Worm (Caenorhabditis elegans) whole organism, L2 larva: ENCODE results near the gene nspc-12.

Source experiments
- C34F6.9 ChIP-seq: fragments of 150-350 bp; optimal IDR thresholded peaks from 2 replicates; lab custom pipeline; 2014; ENCODE audit warnings: missing biosample characterization, missing genetic modification characterization
- F13H6.1 ChIP-seq: sonication (generic microtip); optimal IDR thresholded peaks from 2 replicates; lab custom pipeline; 2016; ENCODE audit warnings: missing genetic modification characterization, missing compliant biosample characterization
- R02D3.7 ChIP-seq: fragments of 150-350 bp; optimal IDR thresholded peaks from 2 replicates; lab custom pipeline; 2014; ENCODE audit warnings: missing biosample characterization, missing genetic modification characterization
- Y55F3AM.14 ChIP-seq: fragments of 200-800 bp; sonication (Bioruptor generic); optimal IDR thresholded peaks from 2 replicates; lab custom pipeline; 2018; ENCODE audit warnings: mild to moderate bottlenecking, missing genetic modification characterization, missing compliant biosample characterization
- ZK546.5 ChIP-seq: sonication (generic microtip); optimal IDR thresholded peaks from 2 replicates; lab custom pipeline; 2017; ENCODE audit warnings: missing biosample characterization, missing genetic modification characterization
- alr-1 ChIP-seq: fragments of 150-350 bp; optimal IDR thresholded peaks from 2 replicates; lab custom pipeline; 2014; ENCODE audit warnings: missing biosample characterization, missing genetic modification characterization
- aly-2 ChIP-seq: fragments of 150-350 bp; optimal IDR thresholded peaks from 2 replicates; lab custom pipeline; 2014; ENCODE audit warnings: missing biosample characterization, missing genetic modification characterization
- ama-1 ChIP-seq: fragments of 150-350 bp; optimal IDR thresholded peaks from 2 replicates; lab custom pipeline; 2018; ENCODE audit warnings: inconsistent platforms
- blmp-1 ChIP-seq: sonication (generic microtip); optimal IDR thresholded peaks from 2 replicates; lab custom pipeline; 2017; ENCODE audit warnings: missing genetic modification characterization, mild to moderate bottlenecking, missing compliant biosample characterization, antibody characterized with exemption, moderate library complexity; ENCODE audit not compliant: insufficient read depth
- ceh-16 ChIP-seq: fragments of 150-350 bp; optimal IDR thresholded peaks from 2 replicates; lab custom pipeline; 2014; ENCODE audit warnings: missing biosample characterization, missing genetic modification characterization
- ceh-82 ChIP-seq: fragments of 150-350 bp; optimal IDR thresholded peaks from 2 replicates; lab custom pipeline; 2014; ENCODE audit warnings: missing biosample characterization, missing genetic modification characterization
- crh-2 ChIP-seq: sonication (generic microtip); optimal IDR thresholded peaks from 2 replicates; lab custom pipeline; 2017; ENCODE audit warnings: missing biosample characterization, missing genetic modification characterization
- dmd-4 ChIP-seq: sonication (generic microtip); optimal IDR thresholded peaks from 2 replicates; lab custom pipeline; 2017; ENCODE audit warnings: missing biosample characterization, missing genetic modification characterization
- egl-27 ChIP-seq: sonication (generic microtip); optimal IDR thresholded peaks from 3 replicates; lab custom pipeline; 2017; ENCODE audit warnings: missing biosample characterization, missing genetic modification reagents, missing genetic modification characterization
- elt-1 ChIP-seq: fragments of 150-350 bp; optimal IDR thresholded peaks from 2 replicates; lab custom pipeline; 2014; ENCODE audit warnings: missing biosample characterization, missing genetic modification characterization
- elt-3 ChIP-seq: sonication (generic microtip); optimal IDR thresholded peaks from 2 replicates; lab custom pipeline; 2017; ENCODE audit warnings: missing biosample characterization, missing genetic modification characterization
- fos-1 ChIP-seq: fragments of 150-350 bp; optimal IDR thresholded peaks from 2 replicates; lab custom pipeline; 2014; ENCODE audit warnings: missing biosample characterization, missing genetic modification characterization
- gmeb-1 ChIP-seq: fragments of 150-350 bp; optimal IDR thresholded peaks from 2 replicates; lab custom pipeline; 2014; ENCODE audit warnings: missing biosample characterization, missing genetic modification characterization
- lin-11 ChIP-seq: fragments of 150-350 bp; sonication (generic microtip); optimal IDR thresholded peaks from 2 replicates; lab custom pipeline; 2014; ENCODE audit warnings: missing biosample characterization, missing genetic modification characterization, inconsistent platforms, mixed read lengths
- lin-13 ChIP-seq: fragments of 150-350 bp; optimal IDR thresholded peaks from 2 replicates; lab custom pipeline; 2014; ENCODE audit warnings: missing biosample characterization, missing genetic modification reagents, missing genetic modification characterization
- lsy-2 ChIP-seq, 2 experiments: fragments of 150-350 bp in 1 of 2; sonication (generic microtip) in 1 of 2; optimal IDR thresholded peaks; 2 replicates each; lab custom pipeline; 2014 to 2017; ENCODE audit warnings: missing biosample characterization in 2 of 2, missing genetic modification characterization in 2 of 2
- mab-5 ChIP-seq: fragments of 150-350 bp; optimal IDR thresholded peaks from 2 replicates; lab custom pipeline; 2014; ENCODE audit warnings: missing biosample characterization, missing genetic modification characterization
- mbf-1 ChIP-seq: sonication (generic microtip); optimal IDR thresholded peaks from 2 replicates; lab custom pipeline; 2017; ENCODE audit warnings: missing biosample characterization, missing genetic modification characterization
- mdl-1 ChIP-seq, 2 experiments: fragments of 150-350 bp in 1 of 2; sonication (generic microtip) in 1 of 2; optimal IDR thresholded peaks; 2 replicates each; lab custom pipeline; 2017; ENCODE audit warnings: missing biosample characterization in 2 of 2, missing genetic modification characterization in 2 of 2
- nhr-10 ChIP-seq: sonication (generic microtip); optimal IDR thresholded peaks from 2 replicates; lab custom pipeline; 2017; ENCODE audit warnings: missing biosample characterization, missing genetic modification characterization
- nhr-11 ChIP-seq: fragments of 150-350 bp; optimal IDR thresholded peaks from 2 replicates; lab custom pipeline; 2014; ENCODE audit warnings: missing biosample characterization, missing genetic modification characterization
- nhr-12 ChIP-seq: fragments of 150-350 bp; optimal IDR thresholded peaks from 2 replicates; lab custom pipeline; 2014; ENCODE audit warnings: missing biosample characterization, missing genetic modification characterization
- nhr-21 ChIP-seq: fragments of 150-350 bp; optimal IDR thresholded peaks from 2 replicates; lab custom pipeline; 2014; ENCODE audit warnings: missing biosample characterization, missing genetic modification characterization
- nhr-23 ChIP-seq: fragments of 150-350 bp; optimal IDR thresholded peaks from 2 replicates; lab custom pipeline; 2014; ENCODE audit warnings: missing biosample characterization, missing genetic modification reagents, missing genetic modification characterization
- nhr-237 ChIP-seq: fragments of 150-350 bp; optimal IDR thresholded peaks from 2 replicates; lab custom pipeline; 2014; ENCODE audit warnings: missing biosample characterization, missing genetic modification characterization
- peb-1 ChIP-seq: fragments of 150-350 bp; optimal IDR thresholded peaks from 2 replicates; lab custom pipeline; 2014; ENCODE audit warnings: missing biosample characterization, missing genetic modification characterization
- sem-4 ChIP-seq: fragments of 150-350 bp; optimal IDR thresholded peaks from 2 replicates; lab custom pipeline; 2014; ENCODE audit warnings: missing biosample characterization, missing genetic modification reagents, missing genetic modification characterization
- skn-1 ChIP-seq: sonication (generic microtip); optimal IDR thresholded peaks from 2 replicates; lab custom pipeline; 2017; ENCODE audit warnings: missing biosample characterization, missing genetic modification characterization
- sma-9 ChIP-seq, 2 experiments: fragments of 150-350 bp in 1 of 2; sonication (generic microtip) in 1 of 2; optimal IDR thresholded peaks; 2 replicates each; lab custom pipeline; 2014 to 2016; ENCODE audit warnings: missing genetic modification characterization in 2 of 2, mild to moderate bottlenecking in 1 of 2, missing biosample characterization in 1 of 2, missing compliant biosample characterization in 1 of 2, missing genetic modification reagents in 1 of 2, moderate library complexity in 1 of 2
- snpc-4 ChIP-seq: fragments of 150-350 bp; optimal IDR thresholded peaks from 2 replicates; lab custom pipeline; 2014; ENCODE audit warnings: missing biosample characterization, missing genetic modification characterization
- unc-39 ChIP-seq: fragments of 150-350 bp; optimal IDR thresholded peaks from 2 replicates; lab custom pipeline; 2014; ENCODE audit warnings: missing biosample characterization, missing genetic modification characterization
- unc-55 ChIP-seq: fragments of 150-350 bp; sonication (generic microtip); optimal IDR thresholded peaks from 3 replicates; lab custom pipeline; 2014; ENCODE audit warnings: missing biosample characterization, missing genetic modification reagents, missing genetic modification characterization
- unc-62 ChIP-seq: fragments of 150-350 bp; optimal IDR thresholded peaks from 2 replicates; lab custom pipeline; 2014; ENCODE audit warnings: missing biosample characterization, missing genetic modification reagents, missing genetic modification characterization
- zag-1 ChIP-seq: fragments of 150-350 bp; optimal IDR thresholded peaks from 2 replicates; lab custom pipeline; 2014; ENCODE audit warnings: missing biosample characterization, missing genetic modification characterization
- ztf-1 ChIP-seq: fragments of 200-800 bp; sonication (Bioruptor generic); conservative IDR thresholded peaks from 2 replicates; pipeline ENCODE4 v1.3.6; 2022; ENCODE audit warnings: missing genetic modification characterization, missing compliant biosample characterization
- ztf-11 ChIP-seq: sonication (generic microtip); optimal IDR thresholded peaks from 2 replicates; lab custom pipeline; 2017; ENCODE audit warnings: missing biosample characterization, missing genetic modification characterization
- ztf-4 ChIP-seq: fragments of 150-350 bp; optimal IDR thresholded peaks from 2 replicates; lab custom pipeline; 2014; ENCODE audit warnings: missing biosample characterization, missing genetic modification characterization

nspc-12 gene

ce11 chrX:12356581-12356980, at the start of gene nspc-12:
TSS of gene nspc-12 (minus strand) at chrX:12356681.
- TF ChIP-seq F13H6.1 = no peak
- no peak for TF ChIP-seq mab-5 (tag; lab: Kevin White, UChicago)
- no peak for TF ChIP-seq peb-1 (tag; lab: Kevin White, UChicago)
- no peak for TF ChIP-seq crh-2 (tag; lab: Kevin White, UChicago)

ce11 chrX:12406037-12406436, 49.6 kb upstream of the nspc-12 start:
- TF ChIP-seq Y55F3AM.14 (GFP tag; lab: Kevin White, UChicago) (no peak), sem-4 (tag; lab: Kevin White, UChicago) (no peak), nhr-21 (no peak), blmp-1 (tag; lab: Kevin White, UChicago) (no peak), skn-1 (tag; lab: Kevin White, UChicago) (no peak), peb-1 (tag; lab: Kevin White, UChicago) (no peak), aly-2 (tag; lab: Kevin White, UChicago) (no peak), lsy-2 (tag; optimal IDR thresholded peaks at IDR 0.05; lab: Kevin White, UChicago) (no peak), egl-27 (tag; lab: Kevin White, UChicago) (no peak)

ce11 chrX:12404729-12405128, 48.2 kb upstream of the nspc-12 start:
- TF ChIP-seq ceh-16 (no peak), dmd-4 (tag; lab: Kevin White, UChicago) (no peak), elt-3 (tag; lab: Kevin White, UChicago) (no peak), C34F6.9 (peak; percentile 18), lin-11 (tag; lab: Kevin White, UChicago) (no peak), egl-27 (tag; lab: Kevin White, UChicago) (no peak), lsy-2 (tag; optimal IDR thresholded peaks at IDR 0.05; lab: Kevin White, UChicago) (peak in 1 of 2 experiments; percentile 9), fos-1 (tag; lab: Kevin White, UChicago) (no peak), nhr-237 (tag; lab: Kevin White, UChicago) (no peak), ztf-11 (tag; lab: Kevin White, UChicago) (no peak), snpc-4 (no peak), nhr-23 (tag; lab: Kevin White, UChicago) (no peak), sem-4 (tag; lab: Kevin White, UChicago) (no peak), unc-62 (no peak), alr-1 (tag; lab: Kevin White, UChicago) (no peak), Y55F3AM.14 (GFP tag; lab: Kevin White, UChicago) (peak; percentile 27), ceh-82 (tag; lab: Kevin White, UChicago) (no peak), unc-55 (GFP tag; lab: Kevin White, UChicago) (no peak), zag-1 (tag; lab: Kevin White, UChicago) (peak; percentile 39), nhr-10 (tag; lab: Kevin White, UChicago) (no peak), ama-1 (lab: Kevin White, UChicago) (no peak), nhr-11 (tag; lab: Kevin White, UChicago) (no peak), F13H6.1 (no peak), nhr-21 (no peak), blmp-1 (tag; lab: Kevin White, UChicago) (no peak), R02D3.7 (tag; lab: Kevin White, UChicago) (no peak), sma-9 (GFP tag; optimal IDR thresholded peaks at IDR 0.05; lab: Kevin White, UChicago) (no peak), sma-9 (tag; optimal IDR thresholded peaks at IDR 0.05; lab: Kevin White, UChicago) (no peak), elt-1 (tag; lab: Kevin White, UChicago) (no peak), aly-2 (tag; lab: Kevin White, UChicago) (no peak), ztf-4 (no peak), ztf-1 (GFP tag; lab: Robert Waterston, UW) (no peak), mdl-1 (tag; optimal IDR thresholded peaks at IDR 0.05; lab: Kevin White, UChicago) (no peak), mbf-1 (tag; lab: Kevin White, UChicago) (no peak), skn-1 (tag; lab: Kevin White, UChicago) (no peak), gmeb-1 (tag; lab: Kevin White, UChicago) (no peak), crh-2 (tag; lab: Kevin White, UChicago) (no peak), ZK546.5 (tag; lab: Kevin White, UChicago) (no peak), nhr-12 (tag; lab: Kevin White, UChicago) (no peak), lin-13 (GFP tag; lab: Kevin White, UChicago) (no peak), mab-5 (tag; lab: Kevin White, UChicago) (peak; percentile 67), unc-39 (tag; lab: Kevin White, UChicago) (no peak), peb-1 (tag; lab: Kevin White, UChicago) (no peak)
